Worm (Caenorhabditis elegans): ENCODE measurements around the gene C03G6.6.

- TF ChIP-seq mec-3 (tag; optimal IDR thresholded peaks at IDR 0.05; ENCODE audit: borderline replicate concordance) = no peak
- TF ChIP-seq rnt-1 (tag; optimal IDR thresholded peaks at IDR 0.05) = no peak
Measured at ce11 chrV:7349541-7349940, 7.7 kb upstream of the C03G6.6 start, which contains the start of gene nhr-149.

Data from whole organism, late embryonic.